Worm (Caenorhabditis elegans) whole organism, late embryonic: ENCODE measurements around the gene T27D12.1.
A peak's percentile ranks its signal among the peaks of the same experiment; 100 is the strongest.

Experiments
- F13H6.1 ChIP-seq: sonication (generic microtip); optimal IDR thresholded peaks from 2 replicates; lab custom pipeline; 2016; ENCODE audit warnings: missing genetic modification characterization, missing compliant biosample characterization
- K09A11.1 ChIP-seq: sonication (generic microtip); optimal IDR thresholded peaks from 2 replicates; lab custom pipeline; 2017; ENCODE audit warnings: antibody characterized with exemption, mild to moderate bottlenecking, missing genetic modification characterization, missing compliant biosample characterization; ENCODE audit not compliant: insufficient read depth
- T23F11.4 ChIP-seq: fragments of 200-800 bp; sonication (Bioruptor generic); optimal IDR thresholded peaks from 2 replicates; lab custom pipeline; 2018; ENCODE audit warnings: mild to moderate bottlenecking, missing genetic modification characterization, missing compliant biosample characterization
- Y22D7AL.16 ChIP-seq: sonication (generic microtip); optimal IDR thresholded peaks from 2 replicates; lab custom pipeline; 2016; ENCODE audit warnings: missing genetic modification characterization, missing compliant biosample characterization
- ahr-1 ChIP-seq: sonication (generic microtip); optimal IDR thresholded peaks from 2 replicates; lab custom pipeline; 2016; ENCODE audit warnings: missing genetic modification characterization, missing compliant biosample characterization
- ceh-14 ChIP-seq: sonication (generic microtip); optimal IDR thresholded peaks from 2 replicates; lab custom pipeline; 2016; ENCODE audit warnings: missing genotype, missing genetic modification characterization, missing compliant biosample characterization
- ceh-19 ChIP-seq: fragments of 200-800 bp; sonication (Bioruptor generic); optimal IDR thresholded peaks from 2 replicates; lab custom pipeline; 2018; ENCODE audit warnings: mild to moderate bottlenecking, missing genetic modification characterization, missing compliant biosample characterization
- ceh-2 ChIP-seq: sonication (generic microtip); optimal IDR thresholded peaks from 2 replicates; lab custom pipeline; 2016; ENCODE audit warnings: missing genotype, missing genetic modification characterization, missing compliant biosample characterization
- ceh-22 ChIP-seq: sonication (generic microtip); optimal IDR thresholded peaks from 2 replicates; lab custom pipeline; 2017; ENCODE audit warnings: missing biosample characterization, missing genetic modification characterization
- ceh-30 ChIP-seq: fragments of 150-350 bp; optimal IDR thresholded peaks from 2 replicates; lab custom pipeline; 2014; ENCODE audit warnings: missing biosample characterization, missing genetic modification characterization
- che-1 ChIP-seq: sonication (generic microtip); optimal IDR thresholded peaks from 2 replicates; lab custom pipeline; 2016; ENCODE audit warnings: mild to moderate bottlenecking, missing genetic modification characterization, missing compliant biosample characterization
- dmd-4 ChIP-seq: sonication (generic microtip); optimal IDR thresholded peaks from 2 replicates; lab custom pipeline; 2016; ENCODE audit warnings: borderline replicate concordance, missing genetic modification characterization, missing compliant biosample characterization
- elt-2 ChIP-seq: sonication (generic microtip); optimal IDR thresholded peaks from 2 replicates; lab custom pipeline; 2016; ENCODE audit warnings: missing genetic modification reagents, missing genetic modification characterization, missing compliant biosample characterization
- elt-4 ChIP-seq: sonication (generic microtip); optimal IDR thresholded peaks from 2 replicates; lab custom pipeline; 2016; ENCODE audit warnings: missing genetic modification characterization, missing compliant biosample characterization
- ets-4 ChIP-seq: sonication (generic microtip); optimal IDR thresholded peaks from 2 replicates; lab custom pipeline; 2016; ENCODE audit warnings: missing genetic modification characterization, missing compliant biosample characterization
- eyg-1 ChIP-seq: sonication (generic microtip); optimal IDR thresholded peaks from 2 replicates; lab custom pipeline; 2016; ENCODE audit warnings: missing genotype, missing genetic modification characterization, missing compliant biosample characterization
- fkh-10 ChIP-seq: fragments of 150-350 bp; optimal IDR thresholded peaks from 2 replicates; lab custom pipeline; 2014; ENCODE audit warnings: missing biosample characterization, missing genetic modification reagents, missing genetic modification characterization
- fkh-6 ChIP-seq: sonication (generic microtip); optimal IDR thresholded peaks from 2 replicates; lab custom pipeline; 2016; ENCODE audit warnings: missing genetic modification characterization, missing compliant biosample characterization
- hlh-6 ChIP-seq: sonication (generic microtip); optimal IDR thresholded peaks from 2 replicates; lab custom pipeline; 2016; ENCODE audit warnings: missing genotype, missing genetic modification characterization, missing compliant biosample characterization
- hlh-8 ChIP-seq: sonication (generic microtip); optimal IDR thresholded peaks from 2 replicates; lab custom pipeline; 2016; ENCODE audit warnings: missing genotype, missing genetic modification characterization, missing compliant biosample characterization
- madf-2 ChIP-seq: sonication (generic microtip); optimal IDR thresholded peaks from 2 replicates; lab custom pipeline; 2017; ENCODE audit warnings: missing genetic modification characterization, missing compliant biosample characterization
- mec-3 ChIP-seq: sonication (generic microtip); optimal IDR thresholded peaks from 2 replicates; lab custom pipeline; 2016; ENCODE audit warnings: borderline replicate concordance, missing genetic modification characterization, missing compliant biosample characterization
- nfya-1 ChIP-seq: sonication (generic microtip); optimal IDR thresholded peaks from 2 replicates; lab custom pipeline; 2017; ENCODE audit warnings: missing genetic modification characterization, mild to moderate bottlenecking, missing compliant biosample characterization, antibody characterized with exemption, moderate library complexity
- nhr-11 ChIP-seq: fragments of 150-350 bp; optimal IDR thresholded peaks from 2 replicates; lab custom pipeline; 2014; ENCODE audit warnings: missing biosample characterization, missing genetic modification characterization
- npax-4 ChIP-seq: sonication (generic microtip); optimal IDR thresholded peaks from 2 replicates; lab custom pipeline; 2016; ENCODE audit warnings: missing genetic modification characterization, missing compliant biosample characterization
- pat-9 ChIP-seq: fragments of 200-800 bp; sonication (Bioruptor generic); optimal IDR thresholded peaks from 2 replicates; lab custom pipeline; 2018; ENCODE audit warnings: mild to moderate bottlenecking, missing genetic modification characterization, moderate library complexity, missing compliant biosample characterization
- pha-2 ChIP-seq: sonication (generic microtip); optimal IDR thresholded peaks from 2 replicates; lab custom pipeline; 2017; ENCODE audit warnings: mild to moderate bottlenecking, missing genetic modification characterization, missing compliant biosample characterization
- pros-1 ChIP-seq: fragments of 150-350 bp; optimal IDR thresholded peaks from 2 replicates; lab custom pipeline; 2014; ENCODE audit warnings: missing biosample characterization, missing genetic modification reagents, missing genetic modification characterization
- rnt-1 ChIP-seq: sonication (generic microtip); optimal IDR thresholded peaks from 2 replicates; lab custom pipeline; 2016; ENCODE audit warnings: missing genetic modification characterization, missing compliant biosample characterization
- sdc-2 ChIP-seq: sonication (generic microtip); optimal IDR thresholded peaks from 2 replicates; lab custom pipeline; 2016; ENCODE audit warnings: missing genotype, missing genetic modification characterization, missing compliant biosample characterization
- sox-4 ChIP-seq: sonication (generic microtip); optimal IDR thresholded peaks from 2 replicates; lab custom pipeline; 2017; ENCODE audit warnings: mild to moderate bottlenecking, missing genetic modification characterization, inconsistent platforms, missing compliant biosample characterization
- syd-9 ChIP-seq: sonication (generic microtip); optimal IDR thresholded peaks from 2 replicates; lab custom pipeline; 2016; ENCODE audit warnings: mild to moderate bottlenecking, missing genetic modification characterization, moderate library complexity, missing compliant biosample characterization
- tbx-7 ChIP-seq: sonication (generic microtip); optimal IDR thresholded peaks from 2 replicates; lab custom pipeline; 2016; ENCODE audit warnings: missing genotype, missing genetic modification characterization, missing compliant biosample characterization
- ttx-3 ChIP-seq: sonication (generic microtip); optimal IDR thresholded peaks from 2 replicates; lab custom pipeline; 2016; ENCODE audit warnings: missing genetic modification reagents, missing genetic modification characterization, missing compliant biosample characterization
- unc-42 ChIP-seq: sonication (generic microtip); optimal IDR thresholded peaks from 2 replicates; lab custom pipeline; 2016; ENCODE audit warnings: missing genotype, missing genetic modification characterization, missing compliant biosample characterization
- unc-55 ChIP-seq: sonication (generic microtip); optimal IDR thresholded peaks from 2 replicates; lab custom pipeline; 2017; ENCODE audit warnings: missing biosample characterization, missing genetic modification reagents, missing genetic modification characterization

Gene T27D12.1

DNA sequence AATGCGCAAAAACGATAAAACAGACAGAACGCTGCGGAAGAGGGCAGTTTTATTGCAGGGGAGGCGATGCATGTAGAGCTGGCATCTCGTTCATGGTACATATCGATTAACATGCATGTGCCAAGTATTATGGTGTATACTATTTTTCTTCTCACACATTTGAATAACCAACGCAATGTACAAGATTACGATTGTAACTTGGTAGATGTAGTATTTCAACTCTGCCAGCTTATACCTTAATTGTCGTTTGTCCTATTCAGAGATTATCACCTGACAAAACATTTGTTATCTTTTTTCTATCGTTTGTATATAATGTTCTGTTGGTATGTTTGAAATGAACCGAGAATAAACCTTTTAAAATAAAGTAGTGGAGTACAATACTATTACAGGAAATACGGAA, 12.5 kb upstream of the T27D12.1 start, which contains the start of gene pes-5:
Gene pes-5 (minus strand): TSS at position 101 of the 400 bp plus-strand sequence.
- no peak for TF ChIP-seq ahr-1 (tag; lab: Kevin White, UChicago)
- no peak for TF ChIP-seq ceh-2 (tag; lab: Kevin White, UChicago)
- no peak for TF ChIP-seq hlh-6 (tag; lab: Kevin White, UChicago)
- TF ChIP-seq K09A11.1 (tag; lab: Kevin White, UChicago): no peak
- TF ChIP-seq ceh-14 (tag; lab: Kevin White, UChicago): no peak
- TF ChIP-seq sox-4 (tag; lab: Kevin White, UChicago): no peak
- TF ChIP-seq syd-9 (tag; lab: Kevin White, UChicago): no peak
- TF ChIP-seq mec-3 (tag; lab: Kevin White, UChicago): no peak
- no peak for TF ChIP-seq npax-4 (tag; lab: Kevin White, UChicago)
- TF ChIP-seq madf-2 (tag; lab: Kevin White, UChicago): no peak
- TF ChIP-seq Y22D7AL.16 (tag; lab: Kevin White, UChicago): no peak
- no peak for TF ChIP-seq T23F11.4
- no peak for TF ChIP-seq unc-42 (tag; lab: Kevin White, UChicago)

DNA sequence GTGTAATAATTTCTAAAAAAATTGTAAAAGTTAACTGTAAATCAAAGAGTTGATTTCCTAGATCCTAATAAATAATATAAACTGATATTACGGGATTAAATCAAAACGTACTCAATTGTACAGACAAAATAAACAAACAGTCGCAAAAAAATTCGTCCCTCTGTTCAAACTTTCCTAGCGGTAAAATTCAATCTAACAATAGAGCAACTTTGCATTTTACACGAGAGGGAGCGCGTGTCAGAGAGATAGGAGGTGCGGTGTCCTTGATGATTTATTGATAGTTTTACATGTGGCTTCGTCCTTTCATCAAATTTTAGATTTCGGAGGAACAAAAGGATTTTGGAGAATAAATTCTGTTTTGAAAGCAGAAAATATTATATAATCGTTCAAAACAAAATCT, 11.8 kb upstream of the T27D12.1 start:
- TF ChIP-seq tbx-7 (no peak), unc-55 (GFP tag; lab: Kevin White, UChicago) (peak; percentile 16), syd-9 (tag; lab: Kevin White, UChicago) (no peak), che-1 (tag; lab: Kevin White, UChicago) (no peak), eyg-1 (no peak), elt-4 (no peak)

DNA sequence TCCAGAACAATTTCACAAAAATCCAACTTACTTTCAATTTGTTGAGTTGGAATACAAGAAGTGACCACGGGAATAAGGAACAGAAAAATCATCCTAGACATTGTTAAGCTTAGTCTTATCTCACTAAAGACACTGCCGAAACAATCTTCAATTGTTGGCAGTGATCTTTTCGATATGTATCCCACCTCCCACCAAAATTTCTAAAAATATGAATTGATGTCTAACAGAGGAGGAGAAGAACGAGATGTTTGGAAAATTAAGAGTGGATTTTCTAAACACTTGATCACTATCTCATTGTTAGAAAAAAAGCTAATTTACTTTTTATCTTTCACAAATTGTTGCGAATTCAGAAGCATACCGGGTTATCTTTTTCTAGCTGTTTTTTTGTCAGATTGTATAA, 9.9 kb upstream of the T27D12.1 start, which contains the start of gene clec-144:
Gene clec-144 (minus strand): TSS at position 101 of the 400 bp plus-strand sequence.
- TF ChIP-seq fkh-6 (tag; lab: Kevin White, UChicago) (no peak), pha-2 (tag; lab: Kevin White, UChicago) (no peak), pat-9 (tag; lab: Kevin White, UChicago) (no peak)
- TF ChIP-seq, all 69 proteins: peak for 0

DNA sequence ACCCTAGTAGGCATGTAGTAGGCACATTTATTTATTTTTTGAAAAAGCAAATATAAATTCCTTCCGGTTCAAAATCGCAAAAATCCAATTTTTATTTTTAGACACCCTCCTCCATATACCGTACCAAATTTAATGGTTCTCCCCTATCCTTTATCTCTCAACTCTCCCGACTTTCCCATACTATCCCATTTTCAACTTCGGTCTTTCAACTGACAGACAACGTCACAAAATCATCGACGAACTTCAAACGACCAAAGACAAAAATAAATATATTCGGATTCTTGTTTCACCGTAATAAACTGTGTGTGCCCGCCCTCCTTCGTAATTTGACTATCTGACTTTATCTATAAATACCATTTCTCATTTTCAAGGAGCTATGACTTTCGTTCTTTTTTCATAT, 7.2 kb upstream of the T27D12.1 start, which contains the start of gene T27D12.6:
Gene T27D12.6 (plus strand): TSS at position 301 of the 400 bp plus-strand sequence.
- TF ChIP-seq Y22D7AL.16 (tag; lab: Kevin White, UChicago): no peak
- TF ChIP-seq ahr-1 (tag; lab: Kevin White, UChicago): no peak
- no peak for TF ChIP-seq ceh-14 (tag; lab: Kevin White, UChicago)
- no peak for TF ChIP-seq ceh-2 (tag; lab: Kevin White, UChicago)
- no peak for TF ChIP-seq ceh-22 (tag; lab: Kevin White, UChicago)
- TF ChIP-seq, all 69 proteins: peak for 0

DNA sequence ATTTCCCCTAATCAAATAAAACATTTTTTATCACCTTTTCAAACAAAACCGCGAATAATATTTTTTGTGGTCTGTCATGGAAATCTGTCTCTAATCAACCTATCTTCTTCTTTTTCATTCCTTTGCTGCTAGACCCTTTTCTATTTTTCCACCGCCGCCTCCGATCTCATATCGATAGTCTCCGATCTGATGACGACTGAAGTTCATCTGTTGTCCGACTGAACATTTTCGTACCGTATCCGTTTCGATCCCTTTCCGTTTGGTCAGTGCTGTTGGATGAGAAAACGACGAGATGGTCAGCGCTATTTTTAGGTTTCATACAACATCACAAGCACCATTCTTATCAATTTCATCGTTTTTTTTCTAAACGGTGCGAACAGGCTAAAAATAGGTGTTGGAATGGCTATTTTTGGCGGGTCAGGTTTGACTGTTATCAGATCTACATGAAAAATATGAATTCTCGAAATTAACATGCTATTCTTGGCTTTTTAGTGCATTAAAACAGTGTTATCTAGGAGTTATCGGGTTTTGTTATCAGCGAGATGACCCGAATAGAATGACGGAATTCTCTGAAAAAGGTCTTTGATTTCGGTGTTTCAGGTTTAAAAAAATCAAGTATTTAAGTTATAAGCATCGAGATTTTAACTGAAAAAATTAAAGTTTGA, 5.7 kb upstream of the T27D12.1 start:
- TF ChIP-seq elt-2 (tag; lab: Kevin White, UChicago): peak; percentile 45
- TF ChIP-seq ttx-3 (tag; lab: Kevin White, UChicago): no peak

DNA sequence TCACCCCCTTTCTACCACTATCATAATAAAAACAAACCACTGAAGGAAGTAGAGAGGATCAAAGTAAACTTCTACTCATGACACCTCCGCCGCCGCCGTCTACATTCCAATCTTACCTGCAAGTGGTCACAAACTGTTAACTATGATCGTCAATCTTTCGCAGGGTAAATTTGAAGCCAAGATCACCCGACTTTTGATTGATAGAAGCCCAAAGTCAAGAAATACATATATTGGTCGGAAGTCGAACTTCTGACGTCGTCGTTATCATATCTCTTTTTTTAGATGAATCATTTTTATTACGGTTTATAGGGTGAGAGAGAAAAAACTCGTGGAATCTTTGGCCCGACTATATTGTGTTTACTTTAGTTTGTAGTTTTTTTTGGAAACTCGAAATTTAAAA, 4.1 kb upstream of the T27D12.1 start:
- TF ChIP-seq nhr-11 (tag; lab: Kevin White, UChicago) (no peak), ets-4 (tag; lab: Kevin White, UChicago) (no peak), ahr-1 (tag; lab: Kevin White, UChicago) (no peak)
- TF ChIP-seq, all 69 proteins: peak for 0

DNA sequence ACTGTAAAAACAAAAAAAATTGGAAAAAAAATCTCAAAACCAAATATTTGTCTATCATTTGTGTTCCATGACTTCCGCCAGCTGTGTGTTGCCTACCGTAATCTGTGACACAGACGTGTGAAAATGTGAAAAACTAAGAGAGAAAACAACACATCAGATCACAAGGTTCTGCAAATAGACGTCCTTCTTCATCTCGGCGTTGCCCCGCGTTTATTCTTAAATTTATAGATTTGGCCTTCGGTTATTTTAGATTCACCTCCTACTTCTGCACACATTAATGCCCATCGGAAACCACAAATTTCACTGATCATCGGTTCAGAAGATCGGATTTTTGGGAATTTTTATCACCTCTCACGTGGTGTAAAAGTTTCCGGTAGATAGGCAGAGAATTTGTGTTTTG, 3.3 kb upstream of the T27D12.1 start:
- TF ChIP-seq unc-42 (tag; lab: Kevin White, UChicago) (no peak), rnt-1 (no peak), pros-1 (tag; lab: Kevin White, UChicago) (no peak), ceh-30 (no peak), sdc-2 (tag; lab: Kevin White, UChicago) (no peak), nfya-1 (tag; lab: Kevin White, UChicago) (no peak), fkh-10 (GFP tag; lab: Kevin White, UChicago) (no peak), mec-3 (tag; lab: Kevin White, UChicago) (no peak), F13H6.1 (tag; lab: Kevin White, UChicago) (no peak), ceh-19 (GFP tag; lab: Kevin White, UChicago) (no peak), hlh-8 (tag; lab: Kevin White, UChicago) (no peak), dmd-4 (tag; lab: Kevin White, UChicago) (no peak)
- TF ChIP-seq, all 69 proteins: peak for 0
